Worm (Caenorhabditis elegans) whole organism, L1 larva: Measurements from ENCODE around the gene srt-3.

Experiments used
- C16A3.4 ChIP-seq: fragments of 150-350 bp; optimal IDR thresholded peaks from 2 replicates; lab custom pipeline; 2014; ENCODE audit warnings: missing biosample characterization, missing genetic modification characterization
- Y116A8C.19 ChIP-seq: sonication (generic microtip); optimal IDR thresholded peaks from 2 replicates; lab custom pipeline; 2016; ENCODE audit warnings: missing compliant biosample characterization, missing genetic modification characterization, borderline replicate concordance
- alr-1 ChIP-seq: fragments of 200-800 bp; sonication (Bioruptor generic); optimal IDR thresholded peaks from 2 replicates; lab custom pipeline; 2018; ENCODE audit warnings: borderline replicate concordance, mild to moderate bottlenecking, missing genetic modification characterization, missing compliant biosample characterization
- ama-1 ChIP-seq: fragments of 150-350 bp; optimal IDR thresholded peaks from 2 replicates; lab custom pipeline; 2014
- dsc-1 ChIP-seq: sonication (generic microtip); optimal IDR thresholded peaks from 2 replicates; lab custom pipeline; 2016; ENCODE audit warnings: mild to moderate bottlenecking, missing genetic modification characterization, missing compliant biosample characterization
- efl-1 ChIP-seq, 4 experiments: fragments of 150-350 bp; optimal IDR thresholded peaks in 3 of 4; peaks in 1 of 4; 1 replicate in 1 of 4; 2 replicates in 3 of 4; lab custom pipeline; 2014; ENCODE audit warnings: missing biosample characterization in 2 of 4, missing genetic modification characterization in 2 of 4, missing genetic modification reagents in 2 of 4
- efl-3 ChIP-seq: fragments of 200-800 bp; sonication (Bioruptor generic); optimal IDR thresholded peaks from 2 replicates; lab custom pipeline; 2018; ENCODE audit warnings: mild to moderate bottlenecking, missing genetic modification characterization, missing compliant biosample characterization
- egl-13 ChIP-seq: sonication (generic microtip); optimal IDR thresholded peaks from 2 replicates; lab custom pipeline; 2016; ENCODE audit warnings: missing genotype, missing genetic modification reagents, missing genetic modification characterization, missing compliant biosample characterization
- ets-5 ChIP-seq: fragments of 200-800 bp; sonication (Bioruptor generic); IDR thresholded peaks from 2 replicates; pipeline ENCODE4 v1.3.6; 2022; ENCODE audit warnings: missing genetic modification characterization, missing compliant biosample characterization
- fkh-10 ChIP-seq: sonication (generic microtip); optimal IDR thresholded peaks from 2 replicates; lab custom pipeline; 2017; ENCODE audit warnings: missing biosample characterization, missing genetic modification reagents, missing genetic modification characterization
- fos-1 ChIP-seq: fragments of 150-350 bp; optimal IDR thresholded peaks from 2 replicates; lab custom pipeline; 2014; ENCODE audit warnings: missing biosample characterization, missing genetic modification characterization
- grh-1 ChIP-seq: fragments of 200-800 bp; sonication (Bioruptor generic); IDR thresholded peaks from 2 replicates; pipeline ENCODE4 v1.3.6; 2022; ENCODE audit warnings: missing genetic modification reagents, missing genetic modification characterization, missing compliant biosample characterization
- hlh-4 ChIP-seq: sonication (generic microtip); optimal IDR thresholded peaks from 2 replicates; lab custom pipeline; 2016; ENCODE audit warnings: mild to moderate bottlenecking, missing genetic modification characterization, missing compliant biosample characterization
- hpl-2 ChIP-seq: fragments of 150-350 bp; optimal IDR thresholded peaks from 2 replicates; lab custom pipeline; 2014; ENCODE audit warnings: missing biosample characterization, missing genetic modification reagents, missing genetic modification characterization
- lin-14 ChIP-seq: fragments of 200-800 bp; sonication (Bioruptor generic); optimal IDR thresholded peaks from 2 replicates; lab custom pipeline; 2018; ENCODE audit warnings: mild to moderate bottlenecking, missing genetic modification characterization, moderate library complexity, missing compliant biosample characterization
- mab-9 ChIP-seq: fragments of 200-800 bp; sonication (Bioruptor generic); IDR thresholded peaks from 2 replicates; pipeline ENCODE4 v1.3.6; 2022; ENCODE audit warnings: missing genetic modification reagents, missing genetic modification characterization, missing compliant biosample characterization
- mdl-1 ChIP-seq, 2 experiments: fragments of 150-350 bp; optimal IDR thresholded peaks; 2 replicates each; lab custom pipeline; 2014 to 2017; ENCODE audit warnings: missing biosample characterization in 2 of 2, missing genetic modification characterization in 2 of 2, inconsistent platforms in 1 of 2
- mep-1 ChIP-seq: fragments of 150-350 bp; optimal IDR thresholded peaks from 2 replicates; lab custom pipeline; 2014; ENCODE audit warnings: missing biosample characterization, missing genetic modification characterization
- nhr-20 ChIP-seq: sonication (generic microtip); optimal IDR thresholded peaks from 2 replicates; lab custom pipeline; 2016; ENCODE audit warnings: mild to moderate bottlenecking, missing genetic modification characterization, missing compliant biosample characterization
- nhr-237 ChIP-seq: fragments of 150-350 bp; optimal IDR thresholded peaks from 2 replicates; lab custom pipeline; 2014; ENCODE audit warnings: missing biosample characterization, missing genetic modification characterization
- nhr-47 ChIP-seq: sonication (generic microtip); optimal IDR thresholded peaks from 2 replicates; lab custom pipeline; 2016; ENCODE audit warnings: mild to moderate bottlenecking, missing genetic modification characterization, moderate library complexity, missing compliant biosample characterization
- nhr-71 ChIP-seq: sonication (generic microtip); optimal IDR thresholded peaks from 2 replicates; lab custom pipeline; 2016; ENCODE audit warnings: mild to moderate bottlenecking, missing genetic modification characterization, moderate library complexity, missing compliant biosample characterization
- nhr-85 ChIP-seq: sonication (generic microtip); peaks from one replicate; lab custom pipeline; 2016; ENCODE audit warnings: missing genetic modification characterization, inconsistent platforms, missing compliant biosample characterization
- nhr-90 ChIP-seq: sonication (generic microtip); optimal IDR thresholded peaks from 2 replicates; lab custom pipeline; 2016; ENCODE audit warnings: mild to moderate bottlenecking, missing genetic modification characterization, missing compliant biosample characterization; ENCODE audit not compliant: poor library complexity
- pag-3 ChIP-seq: sonication (generic microtip); optimal IDR thresholded peaks from 2 replicates; lab custom pipeline; 2017; ENCODE audit warnings: missing genetic modification characterization, mild to moderate bottlenecking, missing compliant biosample characterization, antibody characterized with exemption, borderline replicate concordance; ENCODE audit not compliant: insufficient read depth
- pqm-1 ChIP-seq: sonication (generic microtip); optimal IDR thresholded peaks from 3 replicates; lab custom pipeline; 2017; ENCODE audit warnings: missing biosample characterization, missing genetic modification characterization
- skn-1 ChIP-seq: fragments of 150-350 bp; optimal IDR thresholded peaks from 2 replicates; lab custom pipeline; 2014; ENCODE audit warnings: missing biosample characterization, missing genetic modification characterization
- snu-23 ChIP-seq: sonication (generic microtip); optimal IDR thresholded peaks from 2 replicates; lab custom pipeline; 2016; ENCODE audit warnings: missing genetic modification characterization, missing compliant biosample characterization
- sox-4 ChIP-seq: sonication (generic microtip); optimal IDR thresholded peaks from 2 replicates; lab custom pipeline; 2016; ENCODE audit warnings: missing genetic modification characterization, missing compliant biosample characterization
- sptf-1 ChIP-seq: fragments of 150-350 bp; optimal IDR thresholded peaks from 2 replicates; lab custom pipeline; 2014; ENCODE audit warnings: missing biosample characterization, missing genetic modification characterization
- sup-37 ChIP-seq: fragments of 200-800 bp; sonication (Bioruptor generic); optimal IDR thresholded peaks from 2 replicates; lab custom pipeline; 2018; ENCODE audit warnings: mild to moderate bottlenecking, missing genetic modification characterization, missing compliant biosample characterization
- tbx-2 ChIP-seq: sonication (generic microtip); optimal IDR thresholded peaks from 2 replicates; lab custom pipeline; 2016; ENCODE audit warnings: missing genetic modification characterization, missing compliant biosample characterization
- unc-30 ChIP-seq: sonication (generic microtip); optimal IDR thresholded peaks from 2 replicates; lab custom pipeline; 2017; ENCODE audit warnings: missing biosample characterization, missing genetic modification characterization
- unc-62 ChIP-seq: fragments of 150-350 bp; optimal IDR thresholded peaks from 2 replicates; lab custom pipeline; 2014; ENCODE audit warnings: missing biosample characterization, missing genetic modification reagents, missing genetic modification characterization
- unc-86 ChIP-seq: sonication (generic microtip); optimal IDR thresholded peaks from 2 replicates; lab custom pipeline; 2016; ENCODE audit warnings: missing genetic modification characterization, missing compliant biosample characterization
- vab-15 ChIP-seq: sonication (generic microtip); optimal IDR thresholded peaks from 2 replicates; lab custom pipeline; 2017; ENCODE audit warnings: missing genotype, mild to moderate bottlenecking, missing genetic modification characterization, missing compliant biosample characterization
- ztf-4 ChIP-seq: fragments of 150-350 bp; optimal IDR thresholded peaks from 2 replicates; lab custom pipeline; 2014; ENCODE audit warnings: missing biosample characterization, missing genetic modification characterization

Gene srt-3

DNA sequence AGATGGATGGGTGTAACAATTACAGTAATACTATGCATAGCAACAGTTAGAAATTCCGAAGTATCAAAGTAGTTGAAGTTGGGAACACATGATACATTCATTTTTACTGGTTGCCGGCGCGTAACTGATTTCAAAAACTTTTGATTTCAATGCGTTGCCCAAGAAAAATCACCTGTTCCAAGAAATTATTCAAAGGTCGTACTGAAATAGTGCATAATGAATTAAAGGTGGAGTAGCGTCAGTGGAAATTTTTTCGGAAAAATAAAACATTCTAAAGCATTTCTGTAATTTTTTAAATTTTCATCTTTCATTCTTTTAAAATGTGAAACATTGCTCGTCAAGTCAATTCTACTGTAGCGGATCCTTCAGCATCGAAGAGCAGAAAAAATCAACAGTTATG lies 19.7 kb downstream of the srt-3 start, which contains the start of gene srh-204:
Gene srh-204, minus strand, starts transcription at position 101 of the 400 bp plus-strand sequence.
- TF ChIP-seq hlh-4 (tag; lab: Kevin White, UChicago) (peak; percentile 66), nhr-90 (tag; lab: Kevin White, UChicago) (no peak), mdl-1 (tag; optimal IDR thresholded peaks at IDR 0.05; lab: Kevin White, UChicago) (no peak), nhr-47 (no peak), snu-23 (GFP tag; lab: Kevin White, UChicago) (no peak), unc-62 (GFP tag; lab: Kevin White, UChicago) (no peak)

DNA sequence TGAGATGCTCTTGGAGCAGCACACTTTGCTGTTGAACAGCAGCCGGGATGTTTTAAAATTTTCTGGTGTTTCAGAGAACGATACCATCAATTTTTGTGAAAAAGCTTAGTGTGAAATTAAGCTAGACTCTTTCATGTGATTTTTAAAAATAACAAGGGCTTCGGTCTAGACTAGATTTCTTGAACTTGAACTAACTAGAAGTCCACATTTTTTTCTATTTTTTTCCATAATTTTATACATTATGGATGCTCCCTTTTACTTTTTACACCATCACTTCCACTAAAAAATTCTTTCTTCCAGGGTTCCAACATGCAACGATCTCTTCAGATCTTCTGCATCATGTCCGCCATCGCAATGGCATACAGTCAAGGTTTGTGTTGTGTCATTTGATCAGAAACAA lies 23.9 kb downstream of the srt-3 start, which contains the start of gene nlp-13:
Gene nlp-13, plus strand, starts transcription at position 301 of the 400 bp plus-strand sequence.
- no peak for TF ChIP-seq mep-1
- TF ChIP-seq fkh-10 (GFP tag; lab: Kevin White, UChicago) = no peak
- no peak for TF ChIP-seq ets-5 (GFP tag; lab: Robert Waterston, UW)
- TF ChIP-seq Y116A8C.19 (tag; lab: Kevin White, UChicago) = no peak
- no peak for TF ChIP-seq tbx-2 (tag; lab: Kevin White, UChicago)
- TF ChIP-seq pag-3 (tag; lab: Kevin White, UChicago) = no peak
- TF ChIP-seq ama-1 = no peak
- TF ChIP-seq sox-4 (tag; lab: Kevin White, UChicago) = no peak
- TF ChIP-seq egl-13 (tag; lab: Kevin White, UChicago) = no peak
- no peak for TF ChIP-seq alr-1 (tag; lab: Kevin White, UChicago)
- TF ChIP-seq dsc-1 (tag; lab: Kevin White, UChicago) = no peak
- no peak for TF ChIP-seq fos-1 (tag; lab: Kevin White, UChicago)
- no peak for TF ChIP-seq grh-1 (GFP tag; lab: Robert Waterston, UW)

DNA sequence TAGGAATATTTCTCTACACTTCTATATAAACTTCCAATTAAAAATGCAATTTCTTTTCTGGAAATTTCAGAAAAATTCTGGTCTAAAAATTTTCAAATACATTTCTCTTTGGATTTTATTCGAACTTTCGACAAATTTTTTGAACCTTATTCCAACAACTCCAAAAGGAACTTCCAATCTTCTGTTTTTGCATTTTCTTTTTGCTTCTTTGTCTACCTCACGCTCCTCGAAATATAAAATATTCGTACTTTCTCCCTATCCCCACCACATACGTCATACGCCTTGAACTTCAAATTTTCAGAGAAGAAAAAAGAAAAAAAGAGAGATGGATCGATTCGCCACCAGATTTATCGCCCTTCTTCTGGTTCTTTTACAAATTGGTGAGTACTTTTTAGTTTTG lies 40.6 kb downstream of the srt-3 start, which contains the start of gene nlp-9:
Gene nlp-9, plus strand, starts transcription at position 301 of the 400 bp plus-strand sequence.
- no peak for TF ChIP-seq sup-37 (GFP tag; lab: Kevin White, UChicago)
- TF ChIP-seq pag-3 (tag; lab: Kevin White, UChicago) = no peak
- no peak for TF ChIP-seq efl-1 (optimal IDR thresholded peaks at IDR 0.05; lab: Kevin White, UChicago)
- no peak for TF ChIP-seq efl-1 (GFP tag; optimal IDR thresholded peaks at IDR 0.05 in 1 of 2; lab: Kevin White, UChicago)
- TF ChIP-seq nhr-85 = no peak
- no peak for TF ChIP-seq nhr-71
- no peak for TF ChIP-seq unc-30 (tag; lab: Kevin White, UChicago)
- no peak for TF ChIP-seq efl-3
- TF ChIP-seq C16A3.4 (tag; lab: Kevin White, UChicago) = no peak
- no peak for TF ChIP-seq skn-1
- TF ChIP-seq hpl-2 = no peak
- TF ChIP-seq pqm-1 = no peak
- TF ChIP-seq ztf-4 (tag; lab: Kevin White, UChicago) = no peak
- no peak for TF ChIP-seq sptf-1 (tag; lab: Kevin White, UChicago)
- no peak for TF ChIP-seq nhr-20
- TF ChIP-seq unc-86 (tag; lab: Kevin White, UChicago) = no peak
- no peak for TF ChIP-seq vab-15 (tag; lab: Kevin White, UChicago)
- no peak for TF ChIP-seq nhr-237 (tag; lab: Kevin White, UChicago)
- TF ChIP-seq, all 84 proteins: peak for 0

DNA sequence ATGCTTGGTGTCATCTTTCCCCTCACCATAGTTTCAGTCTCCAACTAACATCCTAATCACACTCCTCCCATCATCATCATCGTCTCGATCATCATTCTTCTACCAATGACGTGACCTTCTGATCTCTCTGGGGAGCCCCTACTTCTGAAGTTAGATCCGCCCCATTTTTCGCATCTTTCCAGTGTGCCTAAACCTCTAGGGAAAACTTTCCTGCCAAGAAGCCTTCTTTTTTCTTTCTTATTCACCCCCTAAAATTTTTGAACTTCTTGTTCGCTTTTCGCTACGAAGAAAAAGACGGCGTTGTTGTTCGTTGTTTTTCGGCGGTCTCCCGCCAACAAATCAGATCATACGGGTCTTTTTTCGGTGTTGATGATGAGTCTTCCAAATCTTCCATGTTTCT lies 41.7 kb downstream of the srt-3 start:
- TF ChIP-seq lin-14 (GFP tag; lab: Kevin White, UChicago) (peak; percentile 65), C16A3.4 (tag; lab: Kevin White, UChicago) (no peak), nhr-47 (no peak), ama-1 (no peak), mab-9 (GFP tag; lab: Robert Waterston, UW) (peak; percentile 49; the same call in 1 of the 2 replicates), fkh-10 (GFP tag; lab: Kevin White, UChicago) (no peak)
